Fruit fly (Drosophila melanogaster) whole organism, wandering third instar larva: ENCODE results near the gene CG8564.

Experiments used
- CrebA ChIP-seq: fragments of 200-800 bp; sonication (Bioruptor generic); optimal IDR thresholded peaks from 2 replicates; lab custom pipeline; 2016; ENCODE audit warnings: missing biosample characterization, mild to moderate bottlenecking, missing genetic modification characterization, borderline replicate concordance
- Dfd ChIP-seq: fragments of >200 bp; optimal IDR thresholded peaks from 2 replicates; lab custom pipeline; 2017; ENCODE audit warnings: missing biosample characterization, missing genetic modification characterization
- GATAd ChIP-seq: sonication (Bioruptor generic); optimal IDR thresholded peaks from 2 replicates; lab custom pipeline; 2016; ENCODE audit warnings: missing biosample characterization, missing genetic modification characterization
- Myc ChIP-seq: fragments of >200 bp; optimal IDR thresholded peaks from 2 replicates; lab custom pipeline; 2017
- OdsH ChIP-seq: fragments of 200-800 bp; sonication (Bioruptor generic); optimal IDR thresholded peaks from 2 replicates; lab custom pipeline; 2016; ENCODE audit warnings: missing biosample characterization, mild to moderate bottlenecking, missing genetic modification characterization
- br ChIP-seq: fragments of 200-800 bp; sonication (Bioruptor generic); optimal IDR thresholded peaks from 2 replicates; lab custom pipeline; 2016; ENCODE audit warnings: missing biosample characterization, missing genetic modification characterization
- dl ChIP-seq, 2 experiments: fragments of 175-275, 200-275 bp in 1 of 2; fragments of 200-275 bp in 1 of 2; sonication (Bioruptor generic); optimal IDR thresholded peaks; lab custom pipeline; 2018; ENCODE audit warnings: mild to moderate bottlenecking in 2 of 2, missing biosample characterization in 2 of 2, missing genetic modification characterization in 2 of 2, moderate library complexity in 2 of 2; ENCODE audit not compliant: partially characterized antibody in 2 of 2, insufficient read depth in 1 of 2
- dsf ChIP-seq: sonication (Bioruptor generic); optimal IDR thresholded peaks from 2 replicates; lab custom pipeline; 2016; ENCODE audit warnings: missing biosample characterization, missing genetic modification characterization, borderline replicate concordance
- jim ChIP-seq: fragments of 175-275, 200-325 bp; sonication (Bioruptor generic); optimal IDR thresholded peaks from 2 replicates; lab custom pipeline; 2016; ENCODE audit warnings: missing biosample characterization, mild to moderate bottlenecking, missing genetic modification characterization
- pan ChIP-seq: fragments of >200 bp; optimal IDR thresholded peaks from 2 replicates; lab custom pipeline; 2017
- sv ChIP-seq: fragments of 200-800 bp; sonication (Bioruptor generic); optimal IDR thresholded peaks from 3 replicates; lab custom pipeline; 2016; ENCODE audit warnings: missing biosample characterization, missing genetic modification characterization

- no peak for TF ChIP-seq GATAd (GFP tag; lab: Kevin White, UChicago)
- TF ChIP-seq pan (lab: Kevin White, UChicago) = no peak
- no peak for TF ChIP-seq dsf (GFP tag; lab: Kevin White, UChicago)
- TF ChIP-seq Dfd (GFP tag; lab: Kevin White, UChicago) = no peak
- TF ChIP-seq jim = no peak
- no peak for TF ChIP-seq OdsH (GFP tag; lab: Kevin White, UChicago)
- TF ChIP-seq br = no peak
- TF ChIP-seq sv (GFP tag; lab: Kevin White, UChicago) = no peak
- no peak for TF ChIP-seq Myc
- no peak for TF ChIP-seq dl (GFP tag; optimal IDR thresholded peaks at IDR 0.05; lab: Kevin White, UChicago; ENCODE audit: insufficient read depth in 1 of 2, partially characterized antibody in 2 of 2)
- no peak for TF ChIP-seq CrebA (GFP tag; lab: Kevin White, UChicago)
Observed at dm6 chr3L:7349311-7349710, 38.4 kb downstream of the CG8564 start.
